Fruit fly (Drosophila melanogaster) whole organism, wandering third instar larva: ENCODE measurements around the gene Sfp33A3.

Source experiments
- Dfd ChIP-seq: fragments of >200 bp; optimal IDR thresholded peaks from 2 replicates; lab custom pipeline; 2017; ENCODE audit warnings: missing biosample characterization, missing genetic modification characterization
- Myc ChIP-seq: fragments of >200 bp; optimal IDR thresholded peaks from 2 replicates; lab custom pipeline; 2017
- OdsH ChIP-seq: fragments of 200-800 bp; sonication (Bioruptor generic); optimal IDR thresholded peaks from 2 replicates; lab custom pipeline; 2016; ENCODE audit warnings: missing biosample characterization, mild to moderate bottlenecking, missing genetic modification characterization
- Rel ChIP-seq, 2 experiments: fragments of 200-800 bp; sonication (Bioruptor generic) in 1 of 2; optimal IDR thresholded peaks; 2 replicates in 1 of 2; 3 replicates in 1 of 2; lab custom pipeline; 2016 to 2019; ENCODE audit warnings: mild to moderate bottlenecking in 2 of 2, missing biosample characterization in 2 of 2, missing genetic modification characterization in 2 of 2, moderate library complexity in 1 of 2
- Sp1 ChIP-seq: fragments of 200-800 bp; sonication (Bioruptor generic); optimal IDR thresholded peaks from 3 replicates; lab custom pipeline; 2019; ENCODE audit warnings: missing biosample characterization, mild to moderate bottlenecking, missing genetic modification characterization, moderate library complexity
- Vsx2 ChIP-seq: fragments of 200-300, 225-300 bp; sonication (Bioruptor generic); optimal IDR thresholded peaks from 2 replicates; lab custom pipeline; 2018; ENCODE audit warnings: missing biosample characterization, missing genetic modification characterization; ENCODE audit not compliant: partially characterized antibody
- dl ChIP-seq, 2 experiments: fragments of 175-275, 200-275 bp in 1 of 2; fragments of 200-275 bp in 1 of 2; sonication (Bioruptor generic); optimal IDR thresholded peaks; lab custom pipeline; 2018; ENCODE audit warnings: mild to moderate bottlenecking in 2 of 2, missing biosample characterization in 2 of 2, missing genetic modification characterization in 2 of 2, moderate library complexity in 2 of 2; ENCODE audit not compliant: partially characterized antibody in 2 of 2, insufficient read depth in 1 of 2
- dmrt93B ChIP-seq: fragments of 200-800 bp; sonication (Bioruptor generic); optimal IDR thresholded peaks from 2 replicates; lab custom pipeline; 2018; ENCODE audit warnings: missing biosample characterization, mild to moderate bottlenecking, missing genetic modification characterization
- ey ChIP-seq: fragments of 200-800 bp; sonication (Bioruptor generic); optimal IDR thresholded peaks from 2 replicates; lab custom pipeline; 2016; ENCODE audit warnings: missing biosample characterization, missing genetic modification characterization
- foxo ChIP-seq, 2 experiments: fragments of 200-800 bp; sonication (Bioruptor generic); optimal IDR thresholded peaks; 2 replicates in 1 of 2; 3 replicates in 1 of 2; lab custom pipeline; 2016 to 2017; ENCODE audit warnings: missing biosample characterization in 2 of 2, missing genetic modification characterization in 2 of 2
- h ChIP-seq: fragments of 200-800 bp; sonication (Bioruptor generic); optimal IDR thresholded peaks from 3 replicates; lab custom pipeline; 2016; ENCODE audit warnings: missing biosample characterization, mild to moderate bottlenecking, missing genetic modification characterization
- lola ChIP-seq: fragments of >200 bp; optimal IDR thresholded peaks from 2 replicates; lab custom pipeline; 2017; ENCODE audit warnings: missing biosample characterization, missing genetic modification characterization
- psq ChIP-seq: fragments of 200-800 bp; sonication (Bioruptor generic); optimal IDR thresholded peaks from 3 replicates; lab custom pipeline; 2017; ENCODE audit warnings: missing biosample characterization, mild to moderate bottlenecking, missing genetic modification characterization, moderate library complexity
- usp ChIP-seq: fragments of >200 bp; optimal IDR thresholded peaks from 2 replicates; lab custom pipeline; 2017; ENCODE audit warnings: missing biosample characterization, missing genetic modification characterization

DNA sequence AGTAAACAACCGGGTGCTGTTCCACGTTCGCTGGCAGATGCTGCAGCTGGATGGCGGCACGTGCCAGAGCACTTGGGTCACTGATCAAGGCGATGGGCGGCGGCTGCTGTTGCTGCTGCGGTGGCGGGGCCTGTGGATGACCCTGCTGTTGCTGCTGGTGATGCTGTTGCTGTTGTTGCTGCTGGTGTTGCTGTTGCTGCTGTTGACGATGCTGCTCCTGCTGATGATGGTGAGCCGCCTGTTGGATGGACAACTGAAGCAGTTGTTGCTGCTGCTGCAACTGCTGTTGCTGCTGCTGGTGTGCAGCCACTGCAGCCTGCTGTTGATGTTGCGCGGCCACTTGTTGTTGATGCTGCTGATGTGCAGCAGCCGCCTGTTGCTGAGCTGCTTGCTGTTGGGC is 42.6 kb upstream of the Sfp33A3 start:
- TF ChIP-seq ey (no peak), OdsH (GFP tag; lab: Kevin White, UChicago) (no peak), dl (GFP tag; optimal IDR thresholded peaks at IDR 0.05; lab: Kevin White, UChicago; ENCODE audit: insufficient read depth in 1 of 2, partially characterized antibody in 2 of 2) (no peak), foxo (GFP tag; optimal IDR thresholded peaks at IDR 0.05; lab: Kevin White, UChicago) (no peak), psq (GFP tag; lab: Kevin White, UChicago) (no peak), usp (GFP tag; lab: Kevin White, UChicago) (no peak), h (GFP tag; lab: Kevin White, UChicago) (no peak), Myc (lab: Kevin White, UChicago) (no peak), Sp1 (GFP tag; lab: Kevin White, UChicago) (no peak), Dfd (peak; percentile 95), Vsx2 (GFP tag; lab: Kevin White, UChicago) (no peak), Rel (GFP tag; optimal IDR thresholded peaks at IDR 0.05; lab: Kevin White, UChicago) (no peak), Rel (tag; optimal IDR thresholded peaks at IDR 0.05; lab: Kevin White, UChicago) (no peak), lola (GFP tag; lab: Kevin White, UChicago) (no peak), dmrt93B (GFP tag; lab: Kevin White, UChicago) (no peak)
